Fruit fly (Drosophila melanogaster) whole organism, embryonic: ENCODE results near the gene asun.

Experiments used
- CG10274 ChIP-seq: fragments of 200-800 bp; sonication (Bioruptor generic); optimal IDR thresholded peaks from 3 replicates; lab custom pipeline; 2017; ENCODE audit warnings: missing biosample characterization, mild to moderate bottlenecking, missing genetic modification characterization
- CG10959 ChIP-seq: fragments of 200-800 bp; sonication (Bioruptor generic); IDR thresholded peaks from 2 replicates; pipeline ENCODE4 v1.3.6; 2022; ENCODE audit warnings: missing biosample characterization, missing genetic modification characterization
- CG12219 ChIP-seq: fragments of 200-800 bp; sonication (Bioruptor generic); optimal IDR thresholded peaks from 3 replicates; lab custom pipeline; 2018; ENCODE audit warnings: missing biosample characterization, mild to moderate bottlenecking, missing genetic modification characterization
- CG14050 ChIP-seq: fragments of 200-800 bp; sonication (Bioruptor generic); IDR thresholded peaks from 3 replicates; pipeline ENCODE4 v1.3.6; 2022; ENCODE audit warnings: missing biosample characterization, missing genetic modification characterization
- CG15073 ChIP-seq: fragments of 200-800 bp; sonication (Bioruptor generic); optimal IDR thresholded peaks from 2 replicates; lab custom pipeline; 2016; ENCODE audit warnings: missing biosample characterization, missing genetic modification characterization
- CG15479 ChIP-seq: fragments of 200-800 bp; sonication (Bioruptor generic); optimal IDR thresholded peaks from 3 replicates; lab custom pipeline; 2019; ENCODE audit warnings: missing biosample characterization, mild to moderate bottlenecking, missing genetic modification characterization, moderate library complexity
- CG15514 ChIP-seq: fragments of 200-800 bp; sonication (Bioruptor generic); optimal IDR thresholded peaks from 3 replicates; lab custom pipeline; 2017; ENCODE audit warnings: missing biosample characterization, missing genetic modification characterization, mild to moderate bottlenecking, moderate library complexity, missing genetic modification reagents
- CG17385 ChIP-seq: fragments of 200-800 bp; sonication (Bioruptor generic); optimal IDR thresholded peaks from 3 replicates; lab custom pipeline; 2018; ENCODE audit warnings: missing biosample characterization, mild to moderate bottlenecking, missing genetic modification characterization
- CG18619 ChIP-seq: fragments of 200-800 bp; sonication (Bioruptor generic); optimal IDR thresholded peaks from 3 replicates; lab custom pipeline; 2017; ENCODE audit warnings: missing biosample characterization, mild to moderate bottlenecking, missing genetic modification characterization
- CG18764 ChIP-seq: fragments of 200-800 bp; sonication (Bioruptor generic); optimal IDR thresholded peaks from 3 replicates; lab custom pipeline; 2016; ENCODE audit warnings: missing biosample characterization, missing genetic modification characterization
- CG2116 ChIP-seq: fragments of 200-800 bp; sonication (Bioruptor generic); optimal IDR thresholded peaks from 3 replicates; lab custom pipeline; 2018; ENCODE audit warnings: missing biosample characterization, mild to moderate bottlenecking, missing genetic modification characterization
- CG30403 ChIP-seq: fragments of 200-800 bp; sonication (Bioruptor generic); optimal IDR thresholded peaks from 3 replicates; lab custom pipeline; 2016; ENCODE audit warnings: missing biosample characterization, missing genetic modification characterization
- CG3407 ChIP-seq: fragments of 200-800 bp; sonication (Bioruptor generic); optimal IDR thresholded peaks from 2 replicates; lab custom pipeline; 2018; ENCODE audit warnings: missing biosample characterization, mild to moderate bottlenecking, missing genetic modification characterization
- CG3838 ChIP-seq: fragments of 200-800 bp; sonication (Bioruptor generic); optimal IDR thresholded peaks from 3 replicates; lab custom pipeline; 2016; ENCODE audit warnings: missing biosample characterization, missing genetic modification characterization
- CG4404 ChIP-seq: fragments of 200-800 bp; sonication (Bioruptor generic); IDR thresholded peaks from 2 replicates; pipeline ENCODE4 v1.3.6; 2022; ENCODE audit warnings: missing biosample characterization, missing genetic modification characterization
- CG6175 ChIP-seq: fragments of 200-800 bp; sonication (Bioruptor generic); IDR thresholded peaks from 3 replicates; pipeline ENCODE4 v1.3.6; 2022; ENCODE audit warnings: missing biosample characterization, missing genetic modification characterization
- CG6254 ChIP-seq: fragments of 200-800 bp; sonication (Bioruptor generic); optimal IDR thresholded peaks from 3 replicates; lab custom pipeline; 2017; ENCODE audit warnings: mild to moderate bottlenecking, missing biosample characterization, missing genetic modification reagents, missing genetic modification characterization
- CG7839 ChIP-seq: fragments of 200-800 bp; sonication (Bioruptor generic); optimal IDR thresholded peaks from 3 replicates; lab custom pipeline; 2018; ENCODE audit warnings: missing biosample characterization, mild to moderate bottlenecking, missing genetic modification characterization, moderate library complexity
- Dfd ChIP-seq, 2 experiments: fragments of >200 bp; optimal IDR thresholded peaks; 2 replicates each; lab custom pipeline; 2017; ENCODE audit warnings: missing biosample characterization in 2 of 2, missing genetic modification characterization in 2 of 2
- Ets97D ChIP-seq: fragments of 200-800 bp; sonication (Bioruptor generic); optimal IDR thresholded peaks from 3 replicates; lab custom pipeline; 2016; ENCODE audit warnings: missing biosample characterization, missing genetic modification characterization
- GATAe ChIP-seq: fragments of 200-800 bp; sonication (Bioruptor generic); conservative IDR thresholded peaks from 2 replicates; pipeline ENCODE4 v1.3.6; 2022; ENCODE audit warnings: missing biosample characterization, missing genetic modification characterization
- Gsc ChIP-seq: fragments of 200-800 bp; sonication (Bioruptor generic); IDR thresholded peaks from 2 replicates; pipeline ENCODE4 v1.3.6; 2022; ENCODE audit warnings: missing biosample characterization, missing genetic modification characterization
- HLH3B ChIP-seq: fragments of 200-800 bp; sonication (Bioruptor generic); IDR thresholded peaks from 2 replicates; pipeline ENCODE4 v1.3.6; 2022; ENCODE audit warnings: missing biosample characterization, missing genetic modification characterization
- HmgD ChIP-seq: fragments of 200-800 bp; sonication (Bioruptor generic); optimal IDR thresholded peaks from 3 replicates; lab custom pipeline; 2016; ENCODE audit warnings: missing biosample characterization, missing genetic modification characterization
- Kr ChIP-seq: fragments of 200-800 bp; sonication (Bioruptor generic); optimal IDR thresholded peaks from 2 replicates; lab custom pipeline; 2017; ENCODE audit warnings: missing biosample characterization, mild to moderate bottlenecking, missing genetic modification characterization
- Trl ChIP-seq, 3 experiments: fragments of >200 bp in 2 of 3; fragments of 200-800 bp in 1 of 3; sonication (Bioruptor generic) in 1 of 3; optimal IDR thresholded peaks; 2 replicates in 1 of 3; 3 replicates in 2 of 3; lab custom pipeline; 2016 to 2017; ENCODE audit warnings: missing biosample characterization in 1 of 3, missing genetic modification characterization in 1 of 3
- Xbp1 ChIP-seq: fragments of 200-800 bp; sonication (Bioruptor generic); optimal IDR thresholded peaks from 3 replicates; lab custom pipeline; 2016; ENCODE audit warnings: missing biosample characterization, mild to moderate bottlenecking, missing genetic modification characterization
- aop ChIP-seq: fragments of 200-800 bp; sonication (Bioruptor generic); IDR thresholded peaks from 2 replicates; pipeline ENCODE4 v1.3.6; 2022; ENCODE audit warnings: missing biosample characterization, missing genetic modification characterization
- bowl ChIP-seq: fragments of 200-800 bp; sonication (Bioruptor generic); IDR thresholded peaks from 2 replicates; pipeline ENCODE4 v1.3.6; 2022; ENCODE audit warnings: missing biosample characterization, missing genetic modification characterization
- da ChIP-seq: fragments of 200-800 bp; sonication (Bioruptor generic); optimal IDR thresholded peaks from 2 replicates; lab custom pipeline; 2016; ENCODE audit warnings: missing biosample characterization, missing genetic modification characterization
- dimm ChIP-seq: fragments of 200-800 bp; sonication (Bioruptor generic); IDR thresholded peaks from 2 replicates; pipeline ENCODE4 v1.3.6; 2022; ENCODE audit warnings: missing biosample characterization, missing genetic modification characterization
- dmrt99B ChIP-seq: fragments of 200-800 bp; sonication (Bioruptor generic); optimal IDR thresholded peaks from 2 replicates; lab custom pipeline; 2018; ENCODE audit warnings: missing biosample characterization, mild to moderate bottlenecking, missing genetic modification characterization, moderate library complexity
- gro ChIP-seq: fragments of 200-800 bp; sonication (Bioruptor generic); optimal IDR thresholded peaks from 2 replicates; lab custom pipeline; 2016; ENCODE audit warnings: missing biosample characterization, missing genetic modification characterization
- her ChIP-seq: fragments of 200-800 bp; sonication (Bioruptor generic); optimal IDR thresholded peaks from 2 replicates; lab custom pipeline; 2016; ENCODE audit warnings: missing biosample characterization, missing genetic modification characterization
- inv ChIP-seq: fragments of 200-800 bp; sonication (Bioruptor generic); IDR thresholded peaks from 2 replicates; pipeline ENCODE4 v1.3.6; 2022; ENCODE audit warnings: missing biosample characterization, missing genetic modification characterization; ENCODE audit not compliant: partially characterized antibody
- lab ChIP-seq: fragments of 200-800 bp; sonication (Bioruptor generic); optimal IDR thresholded peaks from 3 replicates; lab custom pipeline; 2017; ENCODE audit warnings: missing biosample characterization, missing genetic modification characterization, mild to moderate bottlenecking, moderate library complexity, missing genetic modification reagents
- lmd ChIP-seq: fragments of 200-800 bp; sonication (Bioruptor generic); IDR thresholded peaks from 2 replicates; pipeline ENCODE4 v1.3.6; 2022; ENCODE audit warnings: missing biosample characterization, missing genetic modification characterization
- nerfin-2 ChIP-seq: fragments of 200-800 bp; sonication (Bioruptor generic); IDR thresholded peaks from 2 replicates; pipeline ENCODE4 v1.3.6; 2022; ENCODE audit warnings: missing biosample characterization, missing genetic modification characterization; ENCODE audit not compliant: partially characterized antibody
- org-1 ChIP-seq: fragments of 200-800 bp; sonication (Bioruptor generic); optimal IDR thresholded peaks from 2 replicates; lab custom pipeline; 2017; ENCODE audit warnings: missing biosample characterization, missing genetic modification characterization
- pan ChIP-seq, 4 experiments: fragments of >200 bp in 3 of 4; fragments of 200-800 bp in 1 of 4; sonication (Bioruptor generic) in 1 of 4; optimal IDR thresholded peaks in 3 of 4; IDR thresholded peaks in 1 of 4; 2 replicates each; pipeline versions ENCODE4 v1.3.6 to Lab custom; 2017 to 2022; ENCODE audit warnings: missing biosample characterization in 2 of 4, missing genetic modification characterization in 2 of 4, mixed read lengths in 1 of 4
- pum ChIP-seq: fragments of 200-800 bp; sonication (Bioruptor generic); optimal IDR thresholded peaks from 2 replicates; lab custom pipeline; 2016; ENCODE audit warnings: missing biosample characterization, missing genetic modification characterization
- stc ChIP-seq: fragments of 200-800 bp; sonication (Bioruptor generic); IDR thresholded peaks from 2 replicates; pipeline ENCODE4 v1.3.6; 2022; ENCODE audit warnings: missing biosample characterization, missing genetic modification characterization
- tap ChIP-seq: fragments of 200-800 bp; optimal IDR thresholded peaks from 3 replicates; lab custom pipeline; 2019; ENCODE audit warnings: missing biosample characterization, mild to moderate bottlenecking, missing genetic modification characterization, moderate library complexity
- tin ChIP-seq: fragments of 200-800 bp; sonication (Bioruptor generic); optimal IDR thresholded peaks from 3 replicates; lab custom pipeline; 2016; ENCODE audit warnings: missing biosample characterization, missing genetic modification characterization
- tll ChIP-seq, 2 experiments: fragments of 200-800 bp in 1 of 2; fragments of >200 bp in 1 of 2; sonication (Bioruptor generic) in 1 of 2; optimal IDR thresholded peaks; 2 replicates each; lab custom pipeline; 2017 to 2019; ENCODE audit warnings: missing biosample characterization in 2 of 2, missing genetic modification characterization in 2 of 2, mild to moderate bottlenecking in 1 of 2, moderate library complexity in 1 of 2
- trem ChIP-seq: fragments of 200-800 bp; optimal IDR thresholded peaks from 3 replicates; lab custom pipeline; 2019; ENCODE audit warnings: missing biosample characterization, mild to moderate bottlenecking, missing genetic modification characterization, moderate library complexity
- vnd ChIP-seq: fragments of 200-800 bp; sonication (Bioruptor generic); IDR thresholded peaks from 3 replicates; pipeline ENCODE4 v1.3.6; 2022; ENCODE audit warnings: missing biosample characterization, missing genetic modification characterization; ENCODE audit not compliant: partially characterized antibody
- zfh2 ChIP-seq: fragments of 200-800 bp; sonication (Bioruptor generic); optimal IDR thresholded peaks from 2 replicates; lab custom pipeline; 2016; ENCODE audit warnings: missing biosample characterization, missing genetic modification characterization

asun gene

DNA sequence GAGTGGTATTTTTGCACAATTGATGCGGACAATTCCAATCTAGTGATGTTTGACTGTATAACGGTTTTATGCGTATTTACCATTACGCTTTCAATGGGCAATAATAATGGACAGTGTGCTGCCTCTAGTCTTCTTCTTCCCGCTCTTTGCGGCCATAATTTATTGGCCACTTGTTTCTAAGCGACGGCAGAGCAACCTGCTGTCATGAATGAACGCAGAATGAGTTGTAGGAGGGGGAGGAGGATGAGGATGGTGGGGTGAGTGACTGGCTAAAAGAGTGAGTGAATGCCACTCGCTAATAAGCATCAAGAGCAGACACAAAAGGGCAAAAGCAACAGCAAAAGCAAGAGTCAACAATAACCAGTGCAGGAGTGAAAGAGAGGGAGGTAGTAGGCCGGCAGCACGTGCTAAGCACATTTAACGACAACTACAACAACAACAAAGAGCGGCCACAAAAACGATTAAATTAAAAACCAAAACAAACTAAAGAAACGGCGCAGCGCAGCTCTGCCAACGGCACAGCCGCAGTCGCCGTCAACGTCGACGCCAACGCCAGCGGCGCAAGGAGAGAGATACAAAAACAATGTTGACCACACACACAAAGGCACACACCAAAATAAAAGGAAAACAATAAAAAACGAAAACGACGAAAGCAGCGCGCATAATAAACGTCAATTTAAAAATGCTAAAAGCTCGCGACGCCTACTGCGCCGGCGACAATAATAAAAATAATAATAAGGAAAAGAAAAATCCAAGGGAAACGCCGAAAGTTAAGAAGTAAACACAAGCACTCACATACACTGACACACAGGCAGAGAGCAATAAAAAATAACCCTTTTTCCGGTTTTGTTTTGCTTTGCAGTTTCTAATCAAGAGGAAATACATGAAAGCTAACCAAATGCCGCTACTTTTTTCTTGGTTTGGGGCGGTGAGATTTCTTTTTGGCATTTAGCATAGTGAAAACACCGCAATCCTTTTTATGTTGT, 35.1 kb upstream of the asun start (continued):
- TF ChIP-seq CG6254, result no peak
- TF ChIP-seq CG3838, result no peak
- no peak for TF ChIP-seq CG3407 (GFP tag; lab: Kevin White, UChicago)
- no peak for TF ChIP-seq Xbp1 (GFP tag; lab: Kevin White, UChicago)
- no peak for TF ChIP-seq Trl (optimal IDR thresholded peaks at IDR 0.05; lab: Kevin White, UChicago)
- no peak for TF ChIP-seq Trl (GFP tag; optimal IDR thresholded peaks at IDR 0.05; lab: Kevin White, UChicago)
- no peak for TF ChIP-seq CG4404 (GFP tag; lab: Robert Waterston, UW)
- no peak for TF ChIP-seq CG12219
- no peak for TF ChIP-seq dimm
- TF ChIP-seq pum (GFP tag; lab: Kevin White, UChicago), result no peak
- peak in 1 of 2 experiments; percentile 7 for TF ChIP-seq tll (GFP tag; optimal IDR thresholded peaks at IDR 0.05; lab: Kevin White, UChicago)
- TF ChIP-seq CG10274 (GFP tag; lab: Kevin White, UChicago), result no peak
- TF ChIP-seq da (GFP tag; lab: Kevin White, UChicago), result no peak
- TF ChIP-seq CG18764 (GFP tag; lab: Kevin White, UChicago), result no peak
- TF ChIP-seq CG15479 (GFP tag; lab: Kevin White, UChicago), result no peak
- no peak for TF ChIP-seq Gsc (GFP tag; lab: Robert Waterston, UW)
- no peak for TF ChIP-seq CG7839 (tag; lab: Kevin White, UChicago)
- TF ChIP-seq lmd (GFP tag; lab: Robert Waterston, UW), result no peak
- TF ChIP-seq CG30403 (GFP tag; lab: Kevin White, UChicago), result no peak
- no peak for TF ChIP-seq CG14050 (GFP tag; lab: Robert Waterston, UW)
- TF ChIP-seq nerfin-2, result no peak
- no peak for TF ChIP-seq dmrt99B (tag; lab: Kevin White, UChicago)
- TF ChIP-seq trem (tag; lab: Kevin White, UChicago), result no peak
- TF ChIP-seq org-1 (GFP tag; lab: Kevin White, UChicago), result no peak
- TF ChIP-seq her (GFP tag; lab: Kevin White, UChicago), result no peak
- TF ChIP-seq Dfd (GFP tag; optimal IDR thresholded peaks at IDR 0.05; lab: Kevin White, UChicago), result no peak
- peak; percentile 37 for TF ChIP-seq Kr (GFP tag; lab: Kevin White, UChicago)
- no peak for TF ChIP-seq HLH3B
- no peak for TF ChIP-seq tap (tag; lab: Kevin White, UChicago)
- no peak for TF ChIP-seq CG2116 (GFP tag; lab: Kevin White, UChicago)
- peak; percentile 62 for TF ChIP-seq CG17385 (GFP tag; lab: Kevin White, UChicago)
- TF ChIP-seq CG15514 (GFP tag; lab: Kevin White, UChicago), result no peak
- TF ChIP-seq zfh2 (GFP tag; lab: Kevin White, UChicago), result no peak
- TF ChIP-seq inv, result no peak
- no peak for TF ChIP-seq HmgD (GFP tag; lab: Kevin White, UChicago)
- TF ChIP-seq CG6175 (GFP tag; lab: Robert Waterston, UW), result no peak
- TF ChIP-seq vnd (GFP tag; lab: Robert Waterston, UW), result no peak
- TF ChIP-seq bowl, result no peak
- no peak for TF ChIP-seq CG15073 (GFP tag; lab: Kevin White, UChicago)
- no peak for TF ChIP-seq aop (GFP tag; lab: Robert Waterston, UW)
- peak; percentile 53 for TF ChIP-seq gro
- no peak for TF ChIP-seq CG10959 (GFP tag; lab: Robert Waterston, UW)
- TF ChIP-seq Ets97D (GFP tag; lab: Kevin White, UChicago), result no peak
- no peak for TF ChIP-seq stc (GFP tag; lab: Robert Waterston, UW)
- no peak for TF ChIP-seq CG18619 (GFP tag; lab: Kevin White, UChicago)
- no peak for TF ChIP-seq tin
- no peak for TF ChIP-seq lab (GFP tag; lab: Kevin White, UChicago)
- TF ChIP-seq GATAe (GFP tag; lab: Robert Waterston, UW), result no peak
- TF ChIP-seq pan (optimal IDR thresholded peaks at IDR 0.05; lab: Kevin White, UChicago), result no peak
- TF ChIP-seq pan (GFP tag; optimal IDR thresholded peaks at IDR 0.05 in 1 of 2, IDR thresholded peaks at IDR 0.05 in 1 of 2), result no peak
